Worm (Caenorhabditis elegans): ENCODE measurements around the gene F55A4.7.

DNA sequence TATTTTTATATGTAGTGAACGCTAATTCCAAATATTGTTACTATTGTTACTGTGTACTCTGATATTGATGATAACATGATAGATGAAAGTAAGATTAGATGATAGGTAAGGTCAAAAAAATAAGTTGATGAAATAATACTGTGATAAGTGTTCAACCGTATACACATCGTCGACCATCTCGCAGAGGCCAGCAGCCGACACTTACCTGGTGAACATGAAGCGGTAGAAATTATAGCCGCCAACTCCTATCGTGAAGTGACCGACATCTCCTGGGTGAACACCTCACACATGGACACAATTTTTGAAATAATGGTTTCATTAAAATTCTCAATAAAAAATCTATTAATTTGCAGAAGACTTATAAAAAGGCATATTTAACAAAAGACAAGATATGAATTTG is 10.9 kb downstream of the F55A4.7 start:
- TF ChIP-seq flt-1 (GFP tag; IDR thresholded peaks at IDR 0.05) (no peak), aly-1 (tag; optimal IDR thresholded peaks at IDR 0.05) (no peak), ama-1 (optimal IDR thresholded peaks at IDR 0.05) (no peak), hmg-4 (GFP tag; optimal IDR thresholded peaks at IDR 0.05) (no peak), tbx-11 (GFP tag; IDR thresholded peaks at IDR 0.05) (no peak), hnd-1 (tag; optimal IDR thresholded peaks at IDR 0.05) (no peak)
